Fruit fly (Drosophila melanogaster) whole organism, pupa: Measurements from ENCODE around the gene CG42269.

Experiments
- CG10348 ChIP-seq: fragments of 200-800 bp; sonication (Bioruptor generic); IDR thresholded peaks from 2 replicates; pipeline ENCODE4 v1.3.6; 2022; ENCODE audit warnings: missing biosample characterization, missing genetic modification characterization
- CG12605 ChIP-seq: fragments of 200-800 bp; sonication (Bioruptor generic); IDR thresholded peaks from 2 replicates; pipeline ENCODE4 v1.3.6; 2022; ENCODE audit warnings: missing biosample characterization, missing genetic modification characterization
- CG13204 ChIP-seq: fragments of 200-800 bp; sonication (Bioruptor generic); optimal IDR thresholded peaks from 2 replicates; lab custom pipeline; 2018; ENCODE audit warnings: missing biosample characterization, mild to moderate bottlenecking, missing genetic modification characterization, moderate library complexity
- CG14655 ChIP-seq: fragments of 200-800 bp; sonication (Bioruptor generic); optimal IDR thresholded peaks from 3 replicates; lab custom pipeline; 2017; ENCODE audit warnings: mild to moderate bottlenecking, missing biosample characterization, missing genetic modification reagents, missing genetic modification characterization
- CG15710 ChIP-seq: fragments of 200-800 bp; sonication (Bioruptor generic); optimal IDR thresholded peaks from 2 replicates; lab custom pipeline; 2018; ENCODE audit warnings: missing biosample characterization, mild to moderate bottlenecking, missing genetic modification characterization, moderate library complexity
- CG17806 ChIP-seq: fragments of 200-800 bp; sonication (Bioruptor generic); optimal IDR thresholded peaks from 2 replicates; lab custom pipeline; 2018; ENCODE audit warnings: missing biosample characterization, mild to moderate bottlenecking, missing genetic modification characterization, moderate library complexity
- CG32121 ChIP-seq: fragments of 200-800 bp; sonication (Bioruptor generic); IDR thresholded peaks from 2 replicates; pipeline ENCODE4 v1.3.6; 2022; ENCODE audit warnings: missing biosample characterization, missing genetic modification characterization
- CG34367 ChIP-seq: fragments of 200-800 bp; sonication (Bioruptor generic); optimal IDR thresholded peaks from 2 replicates; lab custom pipeline; 2018; ENCODE audit warnings: missing biosample characterization, mild to moderate bottlenecking, missing genetic modification characterization
- CG4496 ChIP-seq: fragments of 200-800 bp; sonication (Bioruptor generic); IDR thresholded peaks from 3 replicates; pipeline ENCODE4 v1.3.6; 2022; ENCODE audit warnings: missing biosample characterization, missing genetic modification characterization
- CG8159 ChIP-seq: fragments of 200-800 bp; sonication (Bioruptor generic); optimal IDR thresholded peaks from 3 replicates; lab custom pipeline; 2018; ENCODE audit warnings: missing biosample characterization, mild to moderate bottlenecking, missing genetic modification characterization, moderate library complexity
- CG8301 ChIP-seq: fragments of 200-800 bp; sonication (Bioruptor generic); optimal IDR thresholded peaks from 2 replicates; lab custom pipeline; 2018; ENCODE audit warnings: missing biosample characterization, mild to moderate bottlenecking, missing genetic modification characterization
- CG9948 ChIP-seq: fragments of 200-800 bp; sonication (Bioruptor generic); optimal IDR thresholded peaks from 2 replicates; lab custom pipeline; 2018; ENCODE audit warnings: missing biosample characterization, mild to moderate bottlenecking, missing genetic modification characterization, moderate library complexity
- D1 ChIP-seq: fragments of 200-800 bp; sonication (Bioruptor generic); optimal IDR thresholded peaks from 2 replicates; lab custom pipeline; 2018; ENCODE audit warnings: missing biosample characterization, mild to moderate bottlenecking, missing genetic modification characterization, moderate library complexity
- EcR ChIP-seq: fragments of 200-800 bp; sonication (Bioruptor generic); optimal IDR thresholded peaks from 3 replicates; lab custom pipeline; 2019; ENCODE audit warnings: missing biosample characterization, missing genetic modification characterization, mild to moderate bottlenecking, moderate library complexity, missing genetic modification reagents
- Ets98B ChIP-seq: fragments of 200-800 bp; sonication (Bioruptor generic); IDR thresholded peaks from 2 replicates; pipeline ENCODE4 v1.3.6; 2022; ENCODE audit warnings: missing biosample characterization, missing genetic modification characterization
- Pif1A ChIP-seq: fragments of 200-800 bp; sonication (Bioruptor generic); optimal IDR thresholded peaks from 3 replicates; lab custom pipeline; 2016; ENCODE audit warnings: missing biosample characterization, missing genetic modification characterization
- Pif1B ChIP-seq: fragments of 200-800 bp; sonication (Bioruptor generic); optimal IDR thresholded peaks from 3 replicates; lab custom pipeline; 2016; ENCODE audit warnings: missing biosample characterization, missing genetic modification characterization
- Snoo ChIP-seq: fragments of 200-800 bp; sonication (Bioruptor generic); optimal IDR thresholded peaks from 3 replicates; lab custom pipeline; 2017; ENCODE audit warnings: missing biosample characterization, mild to moderate bottlenecking, missing genetic modification characterization, inconsistent platforms
- fd96Ca ChIP-seq: fragments of 200-800 bp; sonication (Bioruptor generic); IDR thresholded peaks from 3 replicates; pipeline ENCODE4 v1.3.6; 2022; ENCODE audit warnings: missing biosample characterization, missing genetic modification characterization
- gl ChIP-seq: fragments of 200-800 bp; sonication (Bioruptor generic); optimal IDR thresholded peaks from 2 replicates; lab custom pipeline; 2018; ENCODE audit warnings: missing biosample characterization, mild to moderate bottlenecking, missing genetic modification characterization
- rn ChIP-seq: fragments of 200-800 bp; sonication (Bioruptor generic); IDR thresholded peaks from 2 replicates; pipeline ENCODE4 v1.3.6; 2022; ENCODE audit warnings: missing biosample characterization, missing genetic modification characterization

The CG42269 gene

dm6 chr3L:6050230-6050807 lies 15.8 kb upstream of the CG42269 start, which contains the start of gene Jon65Aiii:
Gene Jon65Aiii, plus strand, starts transcription at chr3L:6050757.
- TF ChIP-seq CG8301 (tag; lab: Kevin White, UChicago) = no peak
- no peak for TF ChIP-seq CG12605 (GFP tag; lab: Robert Waterston, UW)
- TF ChIP-seq CG17806 (tag; lab: Kevin White, UChicago) = no peak
- TF ChIP-seq Pif1A (GFP tag; lab: Kevin White, UChicago) = no peak
- TF ChIP-seq EcR (GFP tag; lab: Kevin White, UChicago) = no peak
- no peak for TF ChIP-seq CG15710
- TF ChIP-seq CG4496 (GFP tag; lab: Robert Waterston, UW) = no peak
- no peak for TF ChIP-seq CG14655
- no peak for TF ChIP-seq CG8159 (tag; lab: Kevin White, UChicago)
- no peak for TF ChIP-seq CG32121 (GFP tag; lab: Robert Waterston, UW)
- no peak for TF ChIP-seq rn
- TF ChIP-seq Snoo = no peak
- no peak for TF ChIP-seq CG10348 (GFP tag; lab: Robert Waterston, UW)
- no peak for TF ChIP-seq gl
- no peak for TF ChIP-seq CG13204 (GFP tag; lab: Kevin White, UChicago)

DNA sequence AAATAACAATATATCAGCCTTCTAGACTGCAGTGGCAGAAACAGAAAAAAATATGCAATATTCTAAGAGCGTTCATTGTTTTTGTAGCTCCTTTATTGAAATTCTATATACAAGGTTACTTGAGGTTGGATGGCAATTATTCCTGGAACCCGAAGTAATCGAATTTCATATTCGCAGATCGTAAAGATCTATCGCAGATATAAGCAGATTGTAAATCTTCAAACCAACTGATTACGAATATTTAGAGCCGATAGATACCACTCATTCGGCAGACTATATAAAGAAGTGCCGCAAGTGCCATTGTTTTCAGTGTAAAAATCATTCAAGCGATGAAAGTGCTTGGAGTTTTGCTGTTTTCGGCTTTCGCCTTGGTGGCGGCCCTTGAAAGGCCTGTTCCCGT lies 14.1 kb upstream of the CG42269 start, which contains the start of gene Jon65Aii:
Gene Jon65Aii, plus strand, starts transcription at position 301 of the 400 bp plus-strand sequence.
- TF ChIP-seq CG14655 (no peak), rn (no peak), CG4496 (GFP tag; lab: Robert Waterston, UW) (no peak), EcR (GFP tag; lab: Kevin White, UChicago) (no peak), CG12605 (GFP tag; lab: Robert Waterston, UW) (no peak), CG32121 (GFP tag; lab: Robert Waterston, UW) (no peak), CG34367 (no peak), CG8159 (tag; lab: Kevin White, UChicago) (no peak)

DNA sequence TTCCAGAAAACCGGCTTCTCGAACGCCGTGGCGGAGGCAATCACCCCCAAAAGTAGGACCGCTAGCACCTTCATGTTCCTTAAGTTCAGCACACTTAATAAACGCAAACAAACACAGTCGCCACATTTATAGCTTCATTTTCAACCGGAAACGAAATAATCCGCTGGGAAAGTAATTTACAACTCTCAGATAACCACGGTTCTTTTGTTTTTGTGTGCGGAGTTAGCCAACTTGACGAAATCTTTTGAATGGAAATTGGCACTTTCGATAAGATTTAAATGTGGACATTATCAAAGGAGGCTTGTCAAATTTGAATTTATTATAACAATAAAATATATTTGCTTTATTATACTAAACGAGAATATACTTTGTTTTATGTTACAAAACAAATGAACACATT lies 11.8 kb upstream of the CG42269 start, which contains the start of gene Jon65Ai:
Gene Jon65Ai, minus strand, starts transcription at position 101 of the 400 bp plus-strand sequence.
- no peak for TF ChIP-seq Snoo
- no peak for TF ChIP-seq CG12605 (GFP tag; lab: Robert Waterston, UW)
- no peak for TF ChIP-seq Pif1A (GFP tag; lab: Kevin White, UChicago)
- no peak for TF ChIP-seq gl
- TF ChIP-seq CG9948 = no peak
- no peak for TF ChIP-seq CG17806 (tag; lab: Kevin White, UChicago)
- TF ChIP-seq CG13204 (GFP tag; lab: Kevin White, UChicago) = no peak
- no peak for TF ChIP-seq EcR (GFP tag; lab: Kevin White, UChicago)
- no peak for TF ChIP-seq fd96Ca (GFP tag; lab: Robert Waterston, UW)
- TF ChIP-seq D1 (tag; lab: Kevin White, UChicago) = no peak
- no peak for TF ChIP-seq CG32121 (GFP tag; lab: Robert Waterston, UW)
- TF ChIP-seq Ets98B (GFP tag; lab: Robert Waterston, UW) = no peak
- no peak for TF ChIP-seq CG8301 (tag; lab: Kevin White, UChicago)
- no peak for TF ChIP-seq CG8159 (tag; lab: Kevin White, UChicago)

- TF ChIP-seq CG8159 (tag; lab: Kevin White, UChicago) (no peak), CG13204 (GFP tag; lab: Kevin White, UChicago) (no peak), fd96Ca (GFP tag; lab: Robert Waterston, UW) (no peak), CG8301 (tag; lab: Kevin White, UChicago) (no peak), gl (no peak), CG14655 (no peak), CG32121 (GFP tag; lab: Robert Waterston, UW) (no peak), rn (no peak), CG4496 (GFP tag; lab: Robert Waterston, UW) (no peak), Snoo (no peak), CG10348 (GFP tag; lab: Robert Waterston, UW) (no peak), CG12605 (GFP tag; lab: Robert Waterston, UW) (no peak), D1 (tag; lab: Kevin White, UChicago) (no peak), CG34367 (no peak)
These were observed 11.3 kb upstream of the CG42269 start, which contains the start of gene tant for dm6 chr3L:6054803-6055202. Gene tant, plus strand, starts transcription at chr3L:6055136.

DNA sequence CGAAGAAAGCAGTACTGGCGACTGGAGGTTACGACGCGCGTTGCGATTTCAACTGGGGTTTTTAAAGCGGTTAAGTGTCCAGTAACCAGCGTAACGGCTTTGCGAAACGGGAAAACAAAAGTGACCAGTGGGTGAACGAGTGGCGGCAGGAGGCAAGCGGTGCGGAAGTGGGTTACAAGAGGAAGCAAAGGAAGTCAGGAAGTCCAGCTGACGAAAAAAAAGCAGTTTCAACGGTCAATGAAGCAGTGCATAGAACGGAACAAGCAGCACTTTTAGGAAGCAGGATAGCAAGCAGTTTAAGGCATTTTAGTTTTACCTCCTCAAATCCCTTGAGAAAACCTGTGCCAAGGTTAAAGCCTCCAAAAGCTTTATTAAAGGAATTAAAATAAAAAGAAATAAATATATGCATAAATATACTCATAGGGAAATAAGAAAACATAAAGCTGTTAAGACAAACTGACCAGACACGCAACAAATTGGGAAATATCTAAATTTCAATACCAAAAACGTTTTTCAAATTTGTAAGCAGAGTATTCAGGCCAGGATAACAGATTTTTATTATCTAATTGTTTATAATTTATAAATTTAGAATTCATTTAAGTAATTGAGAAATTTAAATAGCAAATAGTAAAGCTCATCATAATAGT lies 6.9 kb upstream of the CG42269 start, which contains the start of gene CG6592:
Gene CG6592, plus strand, starts transcription at position 597 of the 647 bp plus-strand sequence.
- no peak for TF ChIP-seq CG13204 (GFP tag; lab: Kevin White, UChicago)
- TF ChIP-seq Pif1B (GFP tag; lab: Kevin White, UChicago) = no peak
- no peak for TF ChIP-seq CG14655
- TF ChIP-seq CG8159 (tag; lab: Kevin White, UChicago) = peak; percentile 7
- TF ChIP-seq CG10348 (GFP tag; lab: Robert Waterston, UW) = no peak
- TF ChIP-seq fd96Ca (GFP tag; lab: Robert Waterston, UW) = no peak
- TF ChIP-seq CG9948 = no peak
- TF ChIP-seq CG15710 = no peak
- TF ChIP-seq CG8301 (tag; lab: Kevin White, UChicago) = no peak
- TF ChIP-seq CG4496 (GFP tag; lab: Robert Waterston, UW) = 0 out of 3 replicates have a peak, but pooled peaks have one; percentile 34
- peak; percentile 52 for TF ChIP-seq CG34367
- no peak for TF ChIP-seq Ets98B (GFP tag; lab: Robert Waterston, UW)
- TF ChIP-seq Snoo = peak; percentile 13
- TF ChIP-seq, all 21 proteins: peak for 4
